Worm (Caenorhabditis elegans) whole organism, dauer: Measurements from ENCODE around the gene met-2.
"Not testable (repeated sequence)": the region's sequence is repeated elsewhere in the genome, so short reads cannot be mapped to it uniquely, and the experiment has no call there.

Source experiments
- unc-62 ChIP-seq: sonication (generic microtip); optimal IDR thresholded peaks from 2 replicates; lab custom pipeline; 2017; ENCODE audit warnings: missing biosample characterization, missing genetic modification reagents, missing genetic modification characterization

The met-2 gene

DNA sequence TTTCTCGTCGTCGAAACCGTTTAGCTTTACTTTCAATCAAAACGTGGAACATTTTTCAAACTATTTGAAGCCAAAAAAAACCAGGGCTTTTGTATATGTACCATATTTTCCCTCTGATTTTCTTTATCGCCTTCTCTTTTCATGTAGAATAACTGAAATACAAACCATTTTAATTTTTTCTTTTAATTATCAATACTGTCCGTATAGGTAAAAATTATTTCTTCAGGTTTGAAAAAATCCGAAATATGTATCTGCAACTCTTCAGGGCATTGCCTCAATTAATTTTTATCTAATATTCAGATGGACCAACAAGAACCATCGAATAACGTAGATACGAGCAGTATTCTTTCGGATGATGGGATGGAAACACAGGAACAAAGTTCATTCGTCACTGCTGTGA, at the start of gene met-2:
TSS of gene met-2 (plus strand) at position 301 of the 400 bp plus-strand sequence.
- no peak for TF ChIP-seq unc-62 (GFP tag; lab: Kevin White, UChicago)

DNA sequence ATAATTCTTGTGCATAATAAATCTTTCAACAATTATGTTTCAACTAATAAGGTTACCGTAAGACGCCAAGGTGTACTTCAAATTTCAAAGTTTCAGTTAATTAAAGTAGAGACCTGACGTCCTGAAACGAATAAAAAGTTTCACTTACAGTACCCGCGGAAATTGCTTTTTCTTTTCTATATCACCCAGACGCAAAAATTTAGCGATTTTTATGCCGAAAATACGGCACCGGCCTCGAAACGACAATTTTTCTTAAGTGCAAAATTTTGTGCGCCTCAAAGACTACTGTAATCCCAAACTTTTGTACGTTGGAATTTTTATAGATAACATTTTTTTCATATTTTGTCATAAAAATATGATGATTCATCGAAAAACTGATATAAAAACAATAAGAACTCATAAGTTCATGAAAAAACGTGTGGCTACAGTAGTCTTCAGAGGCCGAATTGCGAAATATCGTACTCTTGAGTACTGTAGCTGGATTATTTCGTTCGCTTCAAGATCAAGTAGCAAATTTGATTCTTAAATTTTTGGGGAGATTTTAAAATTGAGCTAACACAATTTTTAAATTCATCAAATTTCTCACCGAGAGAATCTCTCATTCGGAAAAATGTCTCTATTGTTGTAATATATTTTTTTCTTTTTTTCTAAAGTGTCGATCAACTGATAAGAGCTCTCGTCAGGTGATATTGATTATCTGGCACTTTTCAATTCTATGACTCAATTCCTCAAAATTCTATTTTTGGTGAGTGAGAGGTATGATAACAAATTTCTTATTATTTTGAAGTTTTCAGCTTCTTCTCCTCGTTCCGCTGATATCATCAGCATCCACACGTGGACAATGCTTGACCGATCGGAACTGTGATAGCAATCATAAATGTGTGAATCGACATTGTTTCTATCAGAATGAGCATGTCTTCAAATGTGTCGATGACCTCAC, 49.3 kb upstream of the met-2 start, which contains the start of gene ZC262.13:
TSS of gene ZC262.13 (plus strand) at position 641 of the 940 bp plus-strand sequence.
- TF ChIP-seq unc-62 (GFP tag; lab: Kevin White, UChicago): no peak

DNA sequence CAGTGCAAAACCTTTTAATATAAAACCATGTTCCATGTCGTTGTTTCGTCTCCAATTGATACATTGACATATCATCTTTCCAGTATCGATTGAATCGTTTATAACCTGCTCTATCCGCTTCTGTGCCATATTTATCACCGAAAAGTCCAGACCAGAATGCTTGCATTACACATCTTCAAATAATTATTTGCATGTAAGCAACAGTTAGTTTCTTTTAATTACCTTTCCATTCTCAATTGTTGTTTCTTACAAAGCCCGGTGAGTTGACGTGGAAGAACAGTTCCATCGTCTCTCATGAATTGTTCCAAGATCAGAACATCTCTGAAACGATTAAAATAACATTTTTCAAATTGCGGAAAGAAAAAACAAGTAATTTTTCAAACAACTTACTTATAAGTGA, 43.9 kb upstream of the met-2 start, which contains the start of gene iglr-2:
TSS of gene iglr-2 (minus strand) at position 101 of the 400 bp plus-strand sequence.
- no peak for TF ChIP-seq unc-62 (GFP tag; lab: Kevin White, UChicago)

DNA sequence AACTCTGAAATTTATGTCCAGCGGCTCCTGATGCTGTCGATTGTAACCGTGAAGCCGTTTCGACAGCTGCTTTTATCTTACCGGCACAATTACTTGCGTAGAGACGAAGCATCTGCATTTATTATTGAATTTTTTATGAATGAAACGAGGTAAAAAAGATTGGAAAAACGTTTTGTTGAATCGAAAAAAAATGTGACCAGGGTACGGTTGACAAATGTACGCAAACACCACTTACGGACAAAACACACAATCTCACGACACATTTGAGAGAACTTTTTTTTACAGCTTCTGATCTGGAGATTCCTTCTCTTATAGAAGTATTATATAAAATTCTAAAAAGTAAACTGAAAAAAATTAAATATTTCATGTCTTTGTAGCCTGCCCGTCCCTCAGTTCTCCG, 43.3 kb upstream of the met-2 start, which contains the start of the genes mrps-18A and ZC262.2:
TSS of gene mrps-18A (minus strand) at position 141 of the 400 bp plus-strand sequence.
TSS of gene ZC262.2 (plus strand) at position 284 of the 400 bp plus-strand sequence.
- no peak for TF ChIP-seq unc-62 (GFP tag; lab: Kevin White, UChicago)

DNA sequence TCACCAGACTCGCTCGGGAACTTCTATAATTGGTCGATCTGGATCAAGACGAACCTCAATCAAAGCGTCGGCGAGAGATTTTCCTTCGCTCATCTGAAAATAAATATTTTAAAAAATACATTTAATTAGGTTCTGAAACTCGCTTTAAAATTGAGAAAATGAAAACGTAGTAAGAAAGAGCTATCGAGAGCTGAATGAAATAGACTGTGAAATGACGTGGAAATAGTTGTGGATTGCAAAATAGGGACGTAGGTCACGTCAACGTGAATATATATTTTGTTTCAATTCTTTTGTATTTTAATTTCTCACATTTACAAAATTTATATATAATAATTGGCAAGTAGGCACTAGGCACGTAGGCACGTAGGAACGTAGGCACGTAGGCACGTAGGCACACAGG, 40.7 kb upstream of the met-2 start, which contains the start of gene ZC262.4:
TSS of gene ZC262.4 (minus strand) at position 101 of the 400 bp plus-strand sequence.
- TF ChIP-seq unc-62 (GFP tag; lab: Kevin White, UChicago): no peak

DNA sequence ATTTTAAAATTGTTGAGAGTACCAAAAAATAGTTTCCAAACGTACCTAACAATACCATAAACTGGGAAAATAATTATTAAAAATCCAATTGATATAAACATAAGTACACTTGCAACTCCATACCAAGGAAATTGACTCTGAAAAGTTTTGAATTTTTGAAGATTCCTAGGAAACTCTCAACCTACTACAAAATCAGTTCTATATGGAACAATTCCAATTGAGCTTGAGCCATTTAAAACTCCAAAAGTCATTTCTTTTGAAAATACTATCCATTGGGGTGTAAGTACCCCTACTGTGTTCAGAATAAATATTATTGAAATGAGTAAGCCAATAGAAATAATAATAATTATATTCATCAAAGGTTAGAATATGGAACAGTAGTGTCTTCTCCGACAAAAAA, 35.7 kb upstream of the met-2 start, which contains the start of gene clc-28:
TSS of gene clc-28 (minus strand) at position 101 of the 400 bp plus-strand sequence.
- TF ChIP-seq unc-62 (GFP tag; lab: Kevin White, UChicago): not testable (repeated sequence)

DNA sequence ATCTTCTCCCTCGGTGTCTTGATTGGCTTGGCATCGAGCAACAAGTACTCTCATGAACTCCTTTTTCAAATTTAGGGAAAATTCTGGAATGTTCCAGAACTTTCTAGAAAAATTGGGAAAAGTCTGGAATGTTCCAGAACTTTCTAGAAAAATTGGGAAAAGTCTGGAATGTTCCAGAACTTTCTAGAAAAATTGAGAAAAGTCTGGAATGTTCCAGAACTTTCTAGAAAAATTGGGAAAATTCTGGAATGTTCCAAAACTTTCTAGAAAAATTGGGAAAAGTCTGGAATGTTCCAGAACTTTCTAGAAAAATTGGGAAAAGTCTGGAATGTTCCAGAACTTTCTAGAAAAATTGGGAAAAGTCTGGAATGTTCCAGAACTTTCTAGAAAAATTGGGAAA, 30.8 kb upstream of the met-2 start, which contains the start of gene ZC262.7:
TSS of gene ZC262.7 (minus strand) at position 54 of the 400 bp plus-strand sequence.
- not testable (repeated sequence) for TF ChIP-seq unc-62 (GFP tag; lab: Kevin White, UChicago)

DNA sequence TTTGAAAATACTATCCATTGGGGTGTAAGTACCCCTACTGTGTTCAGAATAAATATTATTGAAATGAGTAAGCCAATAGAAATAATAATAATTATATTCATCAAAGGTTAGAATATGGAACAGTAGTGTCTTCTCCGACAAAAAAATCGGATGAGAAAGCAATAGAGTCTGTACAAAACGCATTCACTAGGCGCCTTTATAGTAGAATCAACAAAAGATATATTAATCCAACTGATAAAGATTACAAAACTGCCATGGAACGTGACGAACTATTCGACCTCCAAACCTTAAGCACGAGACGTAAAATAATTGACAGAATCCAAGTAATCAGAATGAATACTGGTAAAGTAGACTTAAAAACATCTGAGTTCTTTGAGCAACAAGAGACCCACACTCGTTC, 27.3 kb upstream of the met-2 start, which contains the start of gene clc-29:
TSS of gene clc-29 (minus strand) at position 101 of the 400 bp plus-strand sequence.
- TF ChIP-seq unc-62 (GFP tag; lab: Kevin White, UChicago): not testable (repeated sequence)

DNA sequence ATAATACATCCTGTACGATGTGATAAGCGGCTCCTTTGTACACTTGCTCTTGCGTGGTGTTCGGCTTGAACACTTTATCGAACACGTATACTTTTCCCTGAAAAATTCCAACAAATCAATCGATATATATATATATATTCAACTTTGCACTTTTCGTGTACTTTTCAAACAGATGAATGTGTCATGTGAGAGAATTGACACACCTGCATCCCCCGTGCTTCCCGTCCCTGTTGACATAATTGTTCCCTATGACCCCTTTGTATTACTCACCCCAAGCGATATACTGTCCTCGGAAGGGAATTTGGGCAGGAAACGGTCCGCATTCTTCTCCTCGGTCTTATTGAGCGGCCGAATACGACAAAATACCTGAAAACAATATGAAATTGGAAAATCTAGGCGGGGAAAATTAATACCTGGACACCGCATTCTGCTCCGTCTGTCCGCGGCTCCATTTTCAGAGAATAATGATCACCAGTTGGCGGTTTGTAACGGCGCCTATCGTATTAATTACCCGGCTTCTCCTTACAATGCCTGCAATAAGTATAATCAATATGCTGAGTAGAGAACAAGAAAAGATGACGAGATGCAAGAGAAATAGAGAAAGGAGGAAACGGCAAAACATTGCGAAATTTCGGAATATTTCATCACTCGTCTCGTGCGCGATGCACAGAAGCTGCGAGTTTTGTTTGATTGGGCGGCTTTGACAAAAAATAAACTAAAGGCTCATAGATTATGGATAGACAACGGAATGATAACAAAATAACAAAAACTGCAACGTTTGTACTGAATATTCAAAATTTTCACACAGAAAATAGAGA, 20.2 kb upstream of the met-2 start, which contains the start of gene unc-116:
TSS of gene unc-116 (minus strand) at position 531 of the 818 bp plus-strand sequence.
- TF ChIP-seq unc-62 (GFP tag; lab: Kevin White, UChicago): no peak

DNA sequence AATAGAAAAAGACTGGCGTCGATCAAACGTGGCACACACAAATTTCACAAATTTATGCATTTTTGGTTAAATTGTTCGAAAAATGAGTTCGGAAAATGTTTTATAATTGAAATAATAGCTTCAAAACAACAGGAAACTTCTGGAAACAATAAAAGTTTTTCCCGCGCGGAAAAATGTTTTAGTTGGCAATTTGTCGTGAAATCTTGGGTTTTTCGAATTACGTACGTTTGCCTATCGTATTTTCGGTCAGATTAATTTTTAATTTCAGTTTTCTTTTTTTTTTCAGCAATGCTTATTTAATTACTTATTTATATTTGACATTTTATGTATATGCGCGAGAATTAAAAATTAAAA, 19.7 kb upstream of the met-2 start:
- no peak for TF ChIP-seq unc-62 (GFP tag; lab: Kevin White, UChicago)

DNA sequence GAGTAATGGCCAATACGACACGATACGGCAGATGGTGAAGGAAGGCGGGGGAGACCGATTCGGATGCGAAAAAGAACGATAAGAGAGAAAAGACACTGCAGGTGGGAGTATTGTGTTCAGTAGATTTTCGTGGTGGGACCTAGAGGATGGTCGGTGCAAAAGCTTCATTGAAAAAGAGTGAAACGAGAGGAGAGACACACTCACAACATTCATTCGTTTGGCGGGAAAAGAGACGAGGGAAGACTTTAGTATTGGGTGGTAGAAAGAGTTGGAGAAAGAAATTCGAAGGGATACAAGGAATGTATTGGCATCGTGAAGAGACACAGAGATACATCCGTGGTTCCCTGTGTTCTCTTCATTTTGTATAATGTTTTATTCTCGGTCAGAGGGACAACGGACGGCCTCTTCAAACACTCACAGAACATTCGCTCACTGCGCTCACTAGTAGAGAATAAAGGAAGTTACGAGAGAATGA, 18.7 kb upstream of the met-2 start:
- TF ChIP-seq unc-62 (GFP tag; lab: Kevin White, UChicago): no peak

DNA sequence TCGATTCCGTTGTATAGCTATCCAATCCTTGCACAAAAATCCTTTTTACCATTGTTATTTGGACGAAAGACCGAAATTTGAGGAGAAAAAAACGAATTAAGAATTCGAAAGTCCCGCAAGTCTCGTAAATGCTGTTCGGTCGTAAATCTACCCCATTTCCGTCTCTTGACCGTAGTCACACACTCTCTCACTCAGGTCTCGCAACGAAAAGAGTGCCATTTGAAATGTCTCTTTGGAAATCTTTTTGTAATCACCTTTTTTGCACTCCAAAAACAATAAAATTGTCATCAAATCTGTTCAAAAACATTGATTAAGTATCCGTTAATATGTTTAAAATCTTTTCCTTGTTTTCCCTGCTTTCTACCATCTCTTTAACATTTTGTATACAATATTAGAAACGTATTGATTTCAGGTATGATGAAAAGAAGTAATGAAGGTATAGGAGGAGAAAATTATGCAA, 16.9 kb upstream of the met-2 start, which contains the start of the genes R05D3.8 and rfp-1:
TSS of gene R05D3.8 (minus strand) at position 115 of the 460 bp plus-strand sequence.
TSS of gene rfp-1 (plus strand) at position 410 of the 460 bp plus-strand sequence.
- no peak for TF ChIP-seq unc-62 (GFP tag; lab: Kevin White, UChicago)

DNA sequence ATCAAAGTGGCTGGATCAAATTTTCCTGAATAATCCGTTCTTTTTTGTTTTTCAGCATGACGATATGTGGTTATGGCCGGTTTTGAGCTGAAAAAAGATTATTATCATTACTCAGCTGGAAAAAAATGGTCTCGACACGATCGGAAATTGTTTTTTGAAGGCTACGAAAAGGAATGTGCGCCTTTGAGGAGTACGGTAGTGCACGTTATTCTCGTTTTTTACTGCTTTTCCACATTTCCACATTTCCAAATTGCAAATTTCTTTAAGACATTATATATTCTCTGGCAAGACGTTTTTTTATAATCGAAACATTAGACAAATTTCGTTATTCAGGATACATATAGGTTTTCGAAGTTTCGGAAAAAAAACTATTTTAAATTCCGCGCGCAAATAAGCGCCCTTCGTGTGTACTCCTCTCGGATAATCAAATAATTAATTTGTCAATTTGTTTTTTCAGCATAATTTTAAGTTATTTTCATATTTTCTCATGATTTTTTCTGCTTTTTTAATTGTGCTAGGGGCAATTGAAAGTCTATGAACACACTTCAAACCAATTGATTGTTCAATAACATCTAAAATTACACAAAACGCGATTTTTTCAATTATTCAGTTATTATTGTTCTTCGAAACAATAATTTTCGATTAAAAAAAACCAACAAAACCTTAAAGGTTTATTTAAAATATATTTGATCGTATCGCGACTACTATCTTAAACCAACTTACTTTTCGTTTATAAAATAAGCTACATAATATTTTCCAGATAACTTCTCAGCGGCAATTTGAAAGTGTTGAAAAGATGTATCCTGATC, 11.6 kb upstream of the met-2 start, which contains the start of gene R05D3.3:
TSS of gene R05D3.3 (plus strand) at position 759 of the 809 bp plus-strand sequence.
- no peak for TF ChIP-seq unc-62 (GFP tag; lab: Kevin White, UChicago)

DNA sequence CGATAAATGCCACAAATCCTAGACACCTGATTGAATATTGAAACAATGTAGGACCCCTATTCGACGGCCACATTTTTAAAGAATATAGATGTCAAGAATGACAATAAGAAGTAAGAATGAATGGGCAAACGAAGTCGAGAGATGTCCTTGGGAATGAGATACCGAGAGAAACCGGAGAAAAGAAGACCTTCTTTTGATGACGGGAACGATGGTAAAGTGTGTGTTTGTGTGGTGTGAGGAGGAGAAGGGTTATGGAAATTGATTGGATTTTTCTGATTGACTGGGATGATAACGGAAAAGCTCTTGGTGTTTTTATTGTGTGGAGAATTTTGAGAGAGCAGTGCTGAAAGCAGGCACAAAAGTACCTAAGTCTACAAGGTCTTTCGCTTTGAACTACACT, 6.5 kb upstream of the met-2 start, which contains the start of gene R05D3.9:
TSS of gene R05D3.9 (minus strand) at position 101 of the 400 bp plus-strand sequence.
- TF ChIP-seq unc-62 (GFP tag; lab: Kevin White, UChicago): no peak
